Worm (Caenorhabditis elegans): Measurements from ENCODE around the gene str-229.

Gene str-229

ce11 chrV:3892361-3892904, 9.9 kb downstream of the str-229 start, which contains the start of gene C17E7.4:
C17E7.4 (plus strand) TSS chrV:3892854.
- no peak for TF ChIP-seq lsy-2 (tag; optimal IDR thresholded peaks at IDR 0.05)
- TF ChIP-seq drap-1 (GFP tag; optimal IDR thresholded peaks at IDR 0.05), result no peak
- no peak for TF ChIP-seq mep-1 (tag; optimal IDR thresholded peaks at IDR 0.05)
- no peak for TF ChIP-seq ham-2 (GFP tag; optimal IDR thresholded peaks at IDR 0.05)
- no peak for TF ChIP-seq nhr-28 (tag; optimal IDR thresholded peaks at IDR 0.05)
- TF ChIP-seq ztf-11 (tag; optimal IDR thresholded peaks at IDR 0.05), result no peak
- no peak for TF ChIP-seq blmp-1 (tag; optimal IDR thresholded peaks at IDR 0.05)
- no peak for TF ChIP-seq elt-3 (tag; optimal IDR thresholded peaks at IDR 0.05)
- no peak for TF ChIP-seq unc-39 (tag; optimal IDR thresholded peaks at IDR 0.05)
- no peak for TF ChIP-seq ceh-83 (GFP tag; optimal IDR thresholded peaks at IDR 0.05)
- no peak for TF ChIP-seq unc-62 (GFP tag; optimal IDR thresholded peaks at IDR 0.05)
- no peak for TF ChIP-seq snpc-4 (tag; optimal IDR thresholded peaks at IDR 0.05)
- no peak for TF ChIP-seq ceh-39 (tag; optimal IDR thresholded peaks at IDR 0.05)
- TF ChIP-seq ces-1 (GFP tag; optimal IDR thresholded peaks at IDR 0.05), result no peak
- no peak for TF ChIP-seq sptf-1 (tag; optimal IDR thresholded peaks at IDR 0.05)
- no peak for TF ChIP-seq elt-1 (tag; optimal IDR thresholded peaks at IDR 0.05; ENCODE audit: borderline replicate concordance, insufficient read depth)
- no peak for TF ChIP-seq nhr-237 (tag; optimal IDR thresholded peaks at IDR 0.05)
- TF ChIP-seq nhr-12 (tag; optimal IDR thresholded peaks at IDR 0.05), result no peak
- TF ChIP-seq nhr-2 (tag; optimal IDR thresholded peaks at IDR 0.05), result no peak

- no peak for TF ChIP-seq nhr-237 (tag; optimal IDR thresholded peaks at IDR 0.05)
- no peak for TF ChIP-seq ceh-43 (GFP tag; optimal IDR thresholded peaks at IDR 0.05)
- TF ChIP-seq nhr-2 (tag; optimal IDR thresholded peaks at IDR 0.05), result no peak
- no peak for TF ChIP-seq elt-1 (tag; optimal IDR thresholded peaks at IDR 0.05; ENCODE audit: borderline replicate concordance, insufficient read depth)
- no peak for TF ChIP-seq ztf-11 (tag; optimal IDR thresholded peaks at IDR 0.05)
- TF ChIP-seq snpc-4 (tag; optimal IDR thresholded peaks at IDR 0.05), result no peak
- no peak for TF ChIP-seq unc-62 (GFP tag; optimal IDR thresholded peaks at IDR 0.05)
- no peak for TF ChIP-seq nhr-28 (tag; optimal IDR thresholded peaks at IDR 0.05)
- TF ChIP-seq ces-1 (GFP tag; optimal IDR thresholded peaks at IDR 0.05), result no peak
- no peak for TF ChIP-seq mls-2 (tag; optimal IDR thresholded peaks at IDR 0.05)
- no peak for TF ChIP-seq mab-5 (tag; optimal IDR thresholded peaks at IDR 0.05)
- no peak for TF ChIP-seq ceh-83 (GFP tag; optimal IDR thresholded peaks at IDR 0.05)
- TF ChIP-seq unc-39 (tag; optimal IDR thresholded peaks at IDR 0.05), result no peak
- no peak for TF ChIP-seq lin-32 (GFP tag; optimal IDR thresholded peaks at IDR 0.05)
- no peak for TF ChIP-seq lsy-2 (tag; optimal IDR thresholded peaks at IDR 0.05)
- no peak for TF ChIP-seq zip-8 (tag; optimal IDR thresholded peaks at IDR 0.05)
These were observed 10.4 kb downstream of the str-229 start, which contains the start of gene C17E7.12 for ce11 chrV:3891919-3892318. C17E7.12 (minus strand) TSS chrV:3892019.

- TF ChIP-seq bed-3 (GFP tag; optimal IDR thresholded peaks at IDR 0.05) (no peak), ztf-11 (tag; optimal IDR thresholded peaks at IDR 0.05) (no peak), mab-5 (tag; optimal IDR thresholded peaks at IDR 0.05) (no peak), ham-2 (GFP tag; optimal IDR thresholded peaks at IDR 0.05) (no peak), nhr-237 (tag; optimal IDR thresholded peaks at IDR 0.05) (no peak), nhr-28 (tag; optimal IDR thresholded peaks at IDR 0.05) (no peak), nhr-76 (tag; optimal IDR thresholded peaks at IDR 0.05) (no peak), ceh-39 (tag; optimal IDR thresholded peaks at IDR 0.05) (no peak), lin-32 (GFP tag; optimal IDR thresholded peaks at IDR 0.05) (no peak)
These were observed 11.6 kb downstream of the str-229 start, which contains the start of gene C17E7.9 for ce11 chrV:3890761-3891160. C17E7.9 (minus strand) TSS chrV:3890861.

ce11 chrV:3889113-3889512, 13.2 kb downstream of the str-229 start, which contains the start of gene C17E7.13:
C17E7.13 (minus strand) TSS chrV:3889288.
- TF ChIP-seq pha-4 (tag; optimal IDR thresholded peaks at IDR 0.05) (no peak), nhr-28 (tag; optimal IDR thresholded peaks at IDR 0.05) (no peak), mab-5 (tag; optimal IDR thresholded peaks at IDR 0.05) (no peak), tbx-8 (GFP tag; optimal IDR thresholded peaks at IDR 0.05) (no peak), elt-1 (tag; optimal IDR thresholded peaks at IDR 0.05; ENCODE audit: borderline replicate concordance, insufficient read depth) (no peak), snpc-4 (tag; optimal IDR thresholded peaks at IDR 0.05) (no peak), ceh-39 (tag; optimal IDR thresholded peaks at IDR 0.05) (no peak), sptf-1 (tag; optimal IDR thresholded peaks at IDR 0.05) (no peak), cnd-1 (tag; optimal IDR thresholded peaks at IDR 0.05) (no peak), lin-32 (GFP tag; optimal IDR thresholded peaks at IDR 0.05) (no peak), M03D4.4 (tag; optimal IDR thresholded peaks at IDR 0.05) (no peak), mep-1 (tag; optimal IDR thresholded peaks at IDR 0.05) (no peak), nhr-76 (tag; optimal IDR thresholded peaks at IDR 0.05) (no peak)

ce11 chrV:3886104-3886503, 16.3 kb downstream of the str-229 start, which contains the start of gene nhr-124:
nhr-124 (minus strand) TSS chrV:3886204.
- TF ChIP-seq ceh-83 (GFP tag; optimal IDR thresholded peaks at IDR 0.05) (no peak), nhr-76 (tag; optimal IDR thresholded peaks at IDR 0.05) (no peak), elt-1 (tag; optimal IDR thresholded peaks at IDR 0.05; ENCODE audit: borderline replicate concordance, insufficient read depth) (no peak), M03D4.4 (tag; optimal IDR thresholded peaks at IDR 0.05) (no peak), nhr-28 (tag; optimal IDR thresholded peaks at IDR 0.05) (no peak), nhr-12 (tag; optimal IDR thresholded peaks at IDR 0.05) (no peak), flh-1 (GFP tag; optimal IDR thresholded peaks at IDR 0.05) (no peak), nhr-2 (tag; optimal IDR thresholded peaks at IDR 0.05) (no peak), ceh-39 (tag; optimal IDR thresholded peaks at IDR 0.05) (no peak), lin-13 (tag; optimal IDR thresholded peaks at IDR 0.05) (no peak), mep-1 (tag; optimal IDR thresholded peaks at IDR 0.05) (no peak), lin-32 (GFP tag; optimal IDR thresholded peaks at IDR 0.05) (no peak), ces-1 (GFP tag; optimal IDR thresholded peaks at IDR 0.05) (no peak), sem-2 (GFP tag; optimal IDR thresholded peaks at IDR 0.05) (no peak), snpc-4 (tag; optimal IDR thresholded peaks at IDR 0.05) (no peak)
